Worm (Caenorhabditis elegans): ENCODE measurements around the gene unc-18.

Gene unc-18

DNA sequence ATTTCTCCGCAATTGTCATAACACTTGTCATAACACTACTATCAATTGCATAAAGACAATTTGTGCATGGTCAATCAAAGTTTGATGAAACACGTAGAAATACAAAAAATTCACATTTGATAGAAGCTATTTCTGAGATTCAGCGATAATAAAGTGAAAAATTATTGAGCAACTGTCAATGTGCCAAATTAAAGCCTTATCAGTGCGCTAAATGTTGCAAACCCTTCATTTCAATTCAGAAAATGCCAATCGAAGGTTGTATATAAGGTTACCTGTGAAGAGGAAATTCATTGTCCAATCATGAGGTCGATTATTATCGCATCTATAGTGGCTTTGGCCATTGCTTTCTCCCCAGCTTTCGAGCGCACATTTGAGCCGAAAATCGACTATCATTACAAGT, 44.9 kb downstream of the unc-18 start, which contains the start of gene vit-1:
vit-1 (plus strand) TSS at position 289 of the 400 bp plus-strand sequence.
- TF ChIP-seq ztf-11 (tag; optimal IDR thresholded peaks at IDR 0.05) (no peak), sem-2 (GFP tag; optimal IDR thresholded peaks at IDR 0.05) (no peak), snpc-4 (tag; optimal IDR thresholded peaks at IDR 0.05) (no peak), sptf-1 (tag; optimal IDR thresholded peaks at IDR 0.05) (no peak), flh-1 (GFP tag; optimal IDR thresholded peaks at IDR 0.05) (no peak), ces-1 (GFP tag; optimal IDR thresholded peaks at IDR 0.05) (no peak), zip-8 (tag; optimal IDR thresholded peaks at IDR 0.05) (no peak), lsy-2 (tag; optimal IDR thresholded peaks at IDR 0.05) (no peak), nhr-28 (tag; optimal IDR thresholded peaks at IDR 0.05) (no peak), nhr-76 (tag; optimal IDR thresholded peaks at IDR 0.05) (no peak), lin-32 (GFP tag; optimal IDR thresholded peaks at IDR 0.05) (no peak), pha-4 (tag; optimal IDR thresholded peaks at IDR 0.05) (no peak), hlh-1 (tag; optimal IDR thresholded peaks at IDR 0.05) (no peak), ham-2 (GFP tag; optimal IDR thresholded peaks at IDR 0.05) (no peak), bed-3 (GFP tag; optimal IDR thresholded peaks at IDR 0.05) (no peak)

DNA sequence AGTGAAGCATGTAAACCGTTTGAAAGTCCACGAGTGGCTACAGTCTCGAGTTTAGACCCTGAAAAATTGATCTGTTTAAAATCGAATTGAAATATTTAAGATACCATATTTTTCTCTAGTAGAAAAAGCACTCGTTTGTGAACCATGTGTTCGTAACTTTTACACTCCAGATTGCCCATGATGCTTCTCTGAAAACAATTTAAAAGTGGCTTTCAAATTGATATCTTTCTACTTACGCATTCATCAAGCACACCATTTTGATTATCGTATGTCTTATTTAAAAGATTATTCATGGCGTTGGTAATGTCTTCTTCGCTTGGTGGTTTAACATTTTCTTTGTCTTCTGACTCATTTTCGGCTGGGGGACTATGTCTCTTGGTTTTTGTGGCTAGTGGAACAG, 50.9 kb downstream of the unc-18 start:
- TF ChIP-seq lsy-2 (tag; optimal IDR thresholded peaks at IDR 0.05) (no peak), nhr-76 (tag; optimal IDR thresholded peaks at IDR 0.05) (no peak), ztf-11 (tag; optimal IDR thresholded peaks at IDR 0.05) (no peak), pha-4 (tag; optimal IDR thresholded peaks at IDR 0.05) (no peak), zip-8 (tag; optimal IDR thresholded peaks at IDR 0.05) (no peak), M03D4.4 (tag; optimal IDR thresholded peaks at IDR 0.05) (no peak), nhr-237 (tag; optimal IDR thresholded peaks at IDR 0.05) (no peak), flh-1 (GFP tag; optimal IDR thresholded peaks at IDR 0.05) (no peak), sptf-1 (tag; optimal IDR thresholded peaks at IDR 0.05) (no peak), mab-5 (tag; optimal IDR thresholded peaks at IDR 0.05) (no peak), ces-1 (GFP tag; optimal IDR thresholded peaks at IDR 0.05) (no peak), cnd-1 (tag; optimal IDR thresholded peaks at IDR 0.05) (no peak), unc-39 (tag; optimal IDR thresholded peaks at IDR 0.05) (no peak), nhr-2 (tag; optimal IDR thresholded peaks at IDR 0.05) (no peak), snpc-4 (tag; optimal IDR thresholded peaks at IDR 0.05) (no peak)

Measured in whole organism, mixed stage, embryonic.